Fruit fly (Drosophila melanogaster) whole organism, embryonic: Measurements from ENCODE around the gene CG8568.

Experiments
- CG11456 ChIP-seq: fragments of 200-800 bp; sonication (Bioruptor generic); IDR thresholded peaks from 3 replicates; pipeline ENCODE4 v1.3.6; 2022; ENCODE audit warnings: missing biosample characterization, missing genetic modification characterization
- CG11504 ChIP-seq: fragments of 200-800 bp; sonication (Bioruptor generic); optimal IDR thresholded peaks from 3 replicates; lab custom pipeline; 2019; ENCODE audit warnings: missing biosample characterization, mild to moderate bottlenecking, missing genetic modification characterization, moderate library complexity
- CG14441 ChIP-seq: fragments of 200-800 bp; sonication (Bioruptor generic); IDR thresholded peaks from 2 replicates; pipeline ENCODE4 v1.3.6; 2022; ENCODE audit warnings: missing biosample characterization, missing genetic modification characterization
- CG17829 ChIP-seq: fragments of 200-800 bp; optimal IDR thresholded peaks from 2 replicates; lab custom pipeline; 2019; ENCODE audit warnings: missing biosample characterization, mild to moderate bottlenecking, missing genetic modification characterization, moderate library complexity
- CG18619 ChIP-seq: fragments of 200-800 bp; sonication (Bioruptor generic); optimal IDR thresholded peaks from 3 replicates; lab custom pipeline; 2017; ENCODE audit warnings: missing biosample characterization, mild to moderate bottlenecking, missing genetic modification characterization
- CG31441 ChIP-seq: fragments of 200-800 bp; sonication (Bioruptor generic); IDR thresholded peaks from 2 replicates; pipeline ENCODE4 v1.3.6; 2022; ENCODE audit warnings: missing biosample characterization, missing genetic modification characterization
- CG3163 ChIP-seq: fragments of 200-800 bp; sonication (Bioruptor generic); optimal IDR thresholded peaks from 3 replicates; lab custom pipeline; 2016; ENCODE audit warnings: missing biosample characterization, missing genetic modification characterization
- CG34224 ChIP-seq: fragments of 200-800 bp; sonication (Bioruptor generic); IDR thresholded peaks from 3 replicates; pipeline ENCODE4 v1.3.6; 2022; ENCODE audit warnings: missing biosample characterization, missing genetic modification characterization; ENCODE audit not compliant: partially characterized antibody
- CG34422 ChIP-seq: fragments of 200-800 bp; sonication (Bioruptor generic); IDR thresholded peaks from 3 replicates; pipeline ENCODE4 v1.3.6; 2022; ENCODE audit warnings: missing biosample characterization, missing genetic modification characterization
- CG3847 ChIP-seq: fragments of 200-800 bp; sonication (Bioruptor generic); IDR thresholded peaks from 2 replicates; pipeline ENCODE4 v1.3.6; 2022; ENCODE audit warnings: missing biosample characterization, missing genetic modification characterization
- CG4617 ChIP-seq: fragments of 200-800 bp; sonication (Bioruptor generic); optimal IDR thresholded peaks from 3 replicates; lab custom pipeline; 2016; ENCODE audit warnings: missing biosample characterization, missing genetic modification characterization, borderline replicate concordance
- CG4820 ChIP-seq: fragments of 200-800 bp; sonication (Bioruptor generic); optimal IDR thresholded peaks from 3 replicates; lab custom pipeline; 2016; ENCODE audit warnings: missing biosample characterization, missing genetic modification characterization
- CG7357 ChIP-seq: fragments of 200-800 bp; sonication (Bioruptor generic); IDR thresholded peaks from 3 replicates; pipeline ENCODE4 v1.3.6; 2022; ENCODE audit warnings: missing biosample characterization, missing genetic modification characterization
- CG8290 ChIP-seq, 3 experiments: fragments of 200-800 bp; sonication (Bioruptor generic); optimal IDR thresholded peaks; 2 replicates each; lab custom pipeline; 2016 to 2019; ENCODE audit warnings: missing biosample characterization in 3 of 3, missing genetic modification characterization in 3 of 3, mild to moderate bottlenecking in 2 of 3, moderate library complexity in 1 of 3
- CG9215 ChIP-seq: fragments of 200-800 bp; sonication (Bioruptor generic); IDR thresholded peaks from 2 replicates; pipeline ENCODE4 v1.3.6; 2022; ENCODE audit warnings: missing biosample characterization, missing genetic modification characterization
- Dfd ChIP-seq, 2 experiments: fragments of >200 bp; optimal IDR thresholded peaks; 2 replicates each; lab custom pipeline; 2017; ENCODE audit warnings: missing biosample characterization in 2 of 2, missing genetic modification characterization in 2 of 2
- Fer1 ChIP-seq: fragments of 200-800 bp; sonication (Bioruptor generic); optimal IDR thresholded peaks from 2 replicates; lab custom pipeline; 2017; ENCODE audit warnings: missing biosample characterization, mild to moderate bottlenecking, missing genetic modification characterization
- Jarid2 ChIP-seq: fragments of 200-800 bp; sonication (Bioruptor generic); optimal IDR thresholded peaks from 3 replicates; lab custom pipeline; 2017; ENCODE audit warnings: mild to moderate bottlenecking, missing biosample characterization, missing genetic modification reagents, missing genetic modification characterization
- Max ChIP-seq: fragments of 200-800 bp; sonication (Bioruptor generic); optimal IDR thresholded peaks from 2 replicates; lab custom pipeline; 2016; ENCODE audit warnings: missing biosample characterization, mild to moderate bottlenecking, missing genetic modification characterization
- Nf-YA ChIP-seq: fragments of 200-800 bp; sonication (Bioruptor generic); IDR thresholded peaks from 2 replicates; pipeline ENCODE4 v1.3.6; 2022; ENCODE audit warnings: missing biosample characterization, missing genetic modification characterization
- Nf-YB ChIP-seq: fragments of 200-800 bp; sonication (Bioruptor generic); optimal IDR thresholded peaks from 3 replicates; lab custom pipeline; 2019; ENCODE audit warnings: missing biosample characterization, mild to moderate bottlenecking, missing genetic modification characterization, moderate library complexity
- Oli ChIP-seq: fragments of 200-800 bp; sonication (Bioruptor generic); optimal IDR thresholded peaks from 2 replicates; lab custom pipeline; 2018; ENCODE audit warnings: missing biosample characterization, mild to moderate bottlenecking, missing genetic modification characterization, moderate library complexity
- Pdp1 ChIP-seq, 2 experiments: fragments of 200-800 bp; sonication (Bioruptor generic); optimal IDR thresholded peaks; 3 replicates each; lab custom pipeline; 2016; ENCODE audit warnings: missing biosample characterization in 2 of 2, missing genetic modification characterization in 2 of 2, mild to moderate bottlenecking in 1 of 2, moderate library complexity in 1 of 2
- Spps ChIP-seq: fragments of 200-800 bp; sonication (Bioruptor generic); optimal IDR thresholded peaks from 2 replicates; lab custom pipeline; 2018; ENCODE audit warnings: missing biosample characterization, mild to moderate bottlenecking, missing genetic modification characterization
- Xbp1 ChIP-seq: fragments of 200-800 bp; sonication (Bioruptor generic); optimal IDR thresholded peaks from 3 replicates; lab custom pipeline; 2016; ENCODE audit warnings: missing biosample characterization, mild to moderate bottlenecking, missing genetic modification characterization
- YL-1 ChIP-seq: fragments of 200-800 bp; sonication (Bioruptor generic); optimal IDR thresholded peaks from 3 replicates; lab custom pipeline; 2017; ENCODE audit warnings: missing biosample characterization, mild to moderate bottlenecking, missing genetic modification characterization
- al ChIP-seq: fragments of 200-800 bp; sonication (Bioruptor generic); IDR thresholded peaks from 2 replicates; pipeline ENCODE4 v1.3.6; 2022; ENCODE audit warnings: missing biosample characterization, missing genetic modification characterization
- ap ChIP-seq: fragments of 200-800 bp; sonication (Bioruptor generic); IDR thresholded peaks from 2 replicates; pipeline ENCODE4 v1.3.6; 2022; ENCODE audit warnings: missing biosample characterization, missing genetic modification characterization
- cg ChIP-seq: fragments of 200-800 bp; sonication (Bioruptor generic); optimal IDR thresholded peaks from 3 replicates; lab custom pipeline; 2019; ENCODE audit warnings: missing biosample characterization, mild to moderate bottlenecking, missing genetic modification characterization, moderate library complexity
- chm ChIP-seq: fragments of 200-800 bp; sonication (Bioruptor generic); IDR thresholded peaks from 2 replicates; pipeline ENCODE4 v1.3.6; 2022; ENCODE audit warnings: missing biosample characterization, missing genetic modification characterization
- chn ChIP-seq: fragments of 200-800 bp; sonication (Bioruptor generic); optimal IDR thresholded peaks from 2 replicates; lab custom pipeline; 2016; ENCODE audit warnings: missing biosample characterization, missing genetic modification characterization
- dan ChIP-seq: fragments of 200-800 bp; sonication (Bioruptor generic); IDR thresholded peaks from 2 replicates; pipeline ENCODE4 v1.3.6; 2022; ENCODE audit warnings: missing biosample characterization, missing genetic modification characterization
- dmrt99B ChIP-seq: fragments of 200-800 bp; sonication (Bioruptor generic); optimal IDR thresholded peaks from 2 replicates; lab custom pipeline; 2018; ENCODE audit warnings: missing biosample characterization, mild to moderate bottlenecking, missing genetic modification characterization, moderate library complexity
- dpn ChIP-seq, 2 experiments: fragments of 200-800 bp; sonication (Bioruptor generic); optimal IDR thresholded peaks; 3 replicates each; lab custom pipeline; 2016; ENCODE audit warnings: missing biosample characterization in 2 of 2, missing genetic modification characterization in 2 of 2
- en ChIP-seq: fragments of 200-800 bp; sonication (Bioruptor generic); optimal IDR thresholded peaks from 2 replicates; lab custom pipeline; 2016; ENCODE audit warnings: missing biosample characterization, missing genetic modification characterization
- esg ChIP-seq: fragments of 200-800 bp; sonication (Bioruptor generic); conservative IDR thresholded peaks from 2 replicates; pipeline ENCODE4 v1.3.6; 2022; ENCODE audit warnings: missing biosample characterization, missing genetic modification characterization
- fru ChIP-seq: fragments of >200 bp; optimal IDR thresholded peaks from 2 replicates; lab custom pipeline; 2017
- grau ChIP-seq: fragments of 200-800 bp; optimal IDR thresholded peaks from 3 replicates; lab custom pipeline; 2019; ENCODE audit warnings: missing biosample characterization, mild to moderate bottlenecking, missing genetic modification characterization, moderate library complexity
- gro ChIP-seq: fragments of 200-800 bp; sonication (Bioruptor generic); optimal IDR thresholded peaks from 2 replicates; lab custom pipeline; 2016; ENCODE audit warnings: missing biosample characterization, missing genetic modification characterization
- ken ChIP-seq: fragments of 200-800 bp; sonication (Bioruptor generic); IDR thresholded peaks from 3 replicates; pipeline ENCODE4 v1.3.6; 2022; ENCODE audit warnings: missing biosample characterization, missing genetic modification characterization
- klu ChIP-seq: fragments of 200-800 bp; sonication (Bioruptor generic); IDR thresholded peaks from 2 replicates; pipeline ENCODE4 v1.3.6; 2022; ENCODE audit warnings: missing biosample characterization, missing genetic modification characterization
- lola ChIP-seq, 3 experiments: fragments of >200 bp in 2 of 3; fragments of 200-800 bp in 1 of 3; sonication (Bioruptor generic) in 1 of 3; optimal IDR thresholded peaks; 2 replicates each; lab custom pipeline; 2017 to 2019; ENCODE audit warnings: missing biosample characterization in 3 of 3, missing genetic modification characterization in 3 of 3, mild to moderate bottlenecking in 1 of 3, moderate library complexity in 1 of 3
- lov ChIP-seq, 2 experiments: fragments of 200-800 bp in 1 of 2; fragments of >200 bp in 1 of 2; sonication (Bioruptor generic) in 1 of 2; IDR thresholded peaks in 1 of 2; optimal IDR thresholded peaks in 1 of 2; 2 replicates in 1 of 2; 3 replicates in 1 of 2; pipeline versions ENCODE4 v1.3.6 to Lab custom; 2017 to 2022; ENCODE audit warnings: missing biosample characterization in 1 of 2, missing genetic modification characterization in 1 of 2
- mam ChIP-seq: fragments of 200-800 bp; sonication (Bioruptor generic); optimal IDR thresholded peaks from 3 replicates; lab custom pipeline; 2016; ENCODE audit warnings: missing biosample characterization, missing genetic modification characterization
- pho ChIP-seq: fragments of 200-800 bp; sonication (Bioruptor generic); optimal IDR thresholded peaks from 2 replicates; lab custom pipeline; 2016; ENCODE audit warnings: missing biosample characterization, missing genetic modification characterization
- salm ChIP-seq: fragments of 200-800 bp; sonication (Bioruptor generic); optimal IDR thresholded peaks from 2 replicates; lab custom pipeline; 2018; ENCODE audit warnings: missing biosample characterization, mild to moderate bottlenecking, missing genetic modification characterization
- stwl ChIP-seq: fragments of 200-800 bp; sonication (Bioruptor generic); optimal IDR thresholded peaks from 3 replicates; lab custom pipeline; 2018; ENCODE audit warnings: missing biosample characterization, mild to moderate bottlenecking, missing genetic modification characterization, moderate library complexity
- tna ChIP-seq: fragments of 200-800 bp; sonication (Bioruptor generic); IDR thresholded peaks from 2 replicates; pipeline ENCODE4 v1.3.6; 2022; ENCODE audit warnings: missing biosample characterization, missing genetic modification characterization; ENCODE audit not compliant: partially characterized antibody
- zfh2 ChIP-seq: fragments of 200-800 bp; sonication (Bioruptor generic); optimal IDR thresholded peaks from 2 replicates; lab custom pipeline; 2016; ENCODE audit warnings: missing biosample characterization, missing genetic modification characterization

Gene CG8568

DNA sequence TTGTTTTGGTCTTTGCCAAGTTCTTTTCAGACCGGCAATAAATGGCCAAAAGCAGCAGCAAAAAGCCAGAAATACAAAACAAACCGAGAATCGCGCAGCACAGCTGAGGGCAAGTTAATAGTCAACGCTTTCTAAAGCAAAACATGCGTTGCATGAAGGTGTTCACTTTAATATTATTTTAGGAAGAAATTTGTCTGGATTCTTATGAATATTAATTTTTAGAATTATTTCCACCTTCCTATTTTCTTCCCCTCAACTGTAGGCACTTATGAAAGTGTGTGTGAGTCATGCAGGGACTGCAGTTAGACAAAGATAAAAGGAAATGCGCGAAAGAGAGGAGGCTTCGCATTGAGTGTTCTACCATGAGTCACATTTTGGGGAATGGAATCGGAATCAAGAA lies 38.8 kb upstream of the CG8568 start (continued):
- TF ChIP-seq zfh2 (GFP tag; lab: Kevin White, UChicago) (peak; percentile 23), CG4820 (peak; percentile 55), Nf-YB (no peak), chn (GFP tag; lab: Kevin White, UChicago) (peak; percentile 43), klu (GFP tag; lab: Robert Waterston, UW) (peak; percentile 16; the same call in 1 of the 2 replicates), lola (GFP tag; optimal IDR thresholded peaks at IDR 0.05; lab: Kevin White, UChicago) (peak in 1 of 3 experiments; percentile 41), CG9215 (GFP tag; lab: Robert Waterston, UW) (0 out of 2 replicates have a peak, but pooled peaks have one; percentile 18), CG17829 (tag; lab: Kevin White, UChicago) (peak; percentile 56), Xbp1 (peak; percentile 60), mam (GFP tag; lab: Kevin White, UChicago) (peak; percentile 49), Dfd (GFP tag; optimal IDR thresholded peaks at IDR 0.05; lab: Kevin White, UChicago) (no peak), Fer1 (peak; percentile 15), dan (GFP tag; lab: Robert Waterston, UW) (no peak), pho (GFP tag; lab: Kevin White, UChicago) (peak; percentile 12), Nf-YA (GFP tag; lab: Robert Waterston, UW) (no peak), salm (tag; lab: Kevin White, UChicago) (no peak), CG8290 (GFP tag; optimal IDR thresholded peaks at IDR 0.05; lab: Kevin White, UChicago) (no peak), CG8290 (tag; optimal IDR thresholded peaks at IDR 0.05; lab: Kevin White, UChicago) (peak in 1 of 2 experiments; percentile 29), CG4617 (GFP tag; lab: Kevin White, UChicago) (no peak), gro (GFP tag; lab: Kevin White, UChicago) (no peak), CG18619 (GFP tag; lab: Kevin White, UChicago) (peak; percentile 43), CG3163 (GFP tag; lab: Kevin White, UChicago) (no peak), chm (no peak; the same call in 1 of the 2 replicates), cg (GFP tag; lab: Kevin White, UChicago) (no peak), en (GFP tag; lab: Kevin White, UChicago) (peak; percentile 10), CG7357 (GFP tag; lab: Robert Waterston, UW) (peak; percentile 56; the same call in 2 of the 3 replicates), CG3847 (peak; percentile 19; the same call in 1 of the 2 replicates), Jarid2 (GFP tag; lab: Kevin White, UChicago) (no peak), lov (optimal IDR thresholded peaks at IDR 0.05; lab: Kevin White, UChicago) (no peak), lov (GFP tag; IDR thresholded peaks at IDR 0.05; lab: Robert Waterston, UW) (0 out of 3 replicates have a peak, but pooled peaks have one; percentile 39), CG11456 (GFP tag; lab: Robert Waterston, UW) (peak; percentile 74; the same call in 2 of the 3 replicates), CG31441 (peak; percentile 49; the same call in 1 of the 2 replicates), Max (GFP tag; lab: Kevin White, UChicago) (peak; percentile 23), CG14441 (GFP tag; lab: Robert Waterston, UW) (peak; percentile 59), fru (lab: Kevin White, UChicago) (no peak), stwl (no peak), grau (tag; lab: Kevin White, UChicago) (peak; percentile 56), al (GFP tag; lab: Robert Waterston, UW) (0 out of 2 replicates have a peak, but pooled peaks have one; percentile 35), ap (GFP tag; lab: Robert Waterston, UW) (peak; percentile 46), Pdp1 (GFP tag; optimal IDR thresholded peaks at IDR 0.05; lab: Kevin White, UChicago) (peak; percentile 37 to 40), Spps (peak; percentile 37), dmrt99B (tag; lab: Kevin White, UChicago) (peak; percentile 68), CG34422 (GFP tag; lab: Robert Waterston, UW) (peak; percentile 51; the same call in 1 of the 3 replicates), ken (GFP tag; lab: Robert Waterston, UW) (0 out of 3 replicates have a peak, but pooled peaks have one; percentile 57), CG11504 (tag; lab: Kevin White, UChicago) (peak; percentile 73), CG34224 (GFP tag; lab: Robert Waterston, UW) (no peak), dpn (GFP tag; optimal IDR thresholded peaks at IDR 0.05; lab: Kevin White, UChicago) (peak; percentile 39 to 41), esg (GFP tag; lab: Robert Waterston, UW) (peak; percentile 45), tna (GFP tag; lab: Robert Waterston, UW) (no peak), YL-1 (GFP tag; lab: Kevin White, UChicago) (no peak), Oli (tag; lab: Kevin White, UChicago) (peak; percentile 67)
